Fruit fly (Drosophila melanogaster): ENCODE data around the gene Uch-L5.

Gene Uch-L5

DNA sequence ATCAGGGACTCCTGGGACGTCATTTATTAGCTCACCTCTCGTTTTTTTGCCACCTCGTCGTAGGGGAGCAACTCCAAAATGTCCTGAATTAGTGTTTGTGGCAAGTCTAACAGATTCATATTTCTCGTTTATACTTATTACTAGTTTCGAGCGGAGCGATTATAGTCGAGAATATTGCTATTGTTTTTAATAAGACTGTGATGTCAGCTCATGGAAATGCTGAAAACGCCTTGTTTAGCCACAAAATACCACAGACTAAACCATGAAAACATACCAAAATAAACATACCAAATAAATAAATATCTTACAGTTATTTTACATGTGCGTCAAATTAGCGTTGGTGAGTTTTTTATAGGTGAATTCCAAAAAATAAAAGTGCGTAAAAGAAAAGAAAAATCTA lies 10.8 kb upstream of the Uch-L5 start, which contains the start of gene pall (continued):
- no peak for TF ChIP-seq Oaz (GFP tag; IDR thresholded peaks at IDR 0.05)
- TF ChIP-seq fru (optimal IDR thresholded peaks at IDR 0.05), result no peak
- TF ChIP-seq Myb (GFP tag; optimal IDR thresholded peaks at IDR 0.05), result peak; percentile 17
- peak; percentile 55 for TF ChIP-seq Dp (GFP tag; optimal IDR thresholded peaks at IDR 0.05)
- no peak for TF ChIP-seq onecut (GFP tag; IDR thresholded peaks at IDR 0.05)
- TF ChIP-seq CG6689 (GFP tag; IDR thresholded peaks at IDR 0.05), result no peak
- TF ChIP-seq Sin3A (optimal IDR thresholded peaks at IDR 0.05), result no peak
- no peak for TF ChIP-seq cwo (GFP tag; optimal IDR thresholded peaks at IDR 0.05)
- TF ChIP-seq lilli (GFP tag; optimal IDR thresholded peaks at IDR 0.05), result no peak
- TF ChIP-seq CG12104 (GFP tag; optimal IDR thresholded peaks at IDR 0.05), result no peak
- TF ChIP-seq Elba2 (GFP tag; optimal IDR thresholded peaks at IDR 0.05), result no peak
- TF ChIP-seq E2f1 (GFP tag; IDR thresholded peaks at IDR 0.05), result no peak
- TF ChIP-seq croc (GFP tag; conservative IDR thresholded peaks at IDR 0.05), result no peak
- no peak for TF ChIP-seq salm (tag; optimal IDR thresholded peaks at IDR 0.05)
- no peak for TF ChIP-seq CG18619 (GFP tag; optimal IDR thresholded peaks at IDR 0.05)
- TF ChIP-seq CG16779 (GFP tag; IDR thresholded peaks at IDR 0.05), result no peak
- no peak for TF ChIP-seq ATbp (GFP tag; optimal IDR thresholded peaks at IDR 0.05)
- no peak for TF ChIP-seq phol (tag; optimal IDR thresholded peaks at IDR 0.05)
- no peak for TF ChIP-seq CG13424 (tag; optimal IDR thresholded peaks at IDR 0.05)
- no peak for TF ChIP-seq zf30C (GFP tag; optimal IDR thresholded peaks at IDR 0.05)
- TF ChIP-seq sc (optimal IDR thresholded peaks at IDR 0.05), result no peak
- TF ChIP-seq sc (GFP tag; optimal IDR thresholded peaks at IDR 0.05), result no peak
- TF ChIP-seq YL-1 (GFP tag; optimal IDR thresholded peaks at IDR 0.05), result peak; percentile 63
- TF ChIP-seq Lpt (GFP tag; optimal IDR thresholded peaks at IDR 0.05), result no peak
- TF ChIP-seq bowl (GFP tag; IDR thresholded peaks at IDR 0.05), result no peak
- TF ChIP-seq seq (GFP tag; IDR thresholded peaks at IDR 0.05), result no peak
- TF ChIP-seq btn (GFP tag; optimal IDR thresholded peaks at IDR 0.05), result no peak
- peak; percentile 57; the same call in 1 of the 2 replicates for TF ChIP-seq E2f2 (GFP tag; IDR thresholded peaks at IDR 0.05)
- TF ChIP-seq Trl (optimal IDR thresholded peaks at IDR 0.05), result no peak
- no peak for TF ChIP-seq Trl (GFP tag; optimal IDR thresholded peaks at IDR 0.05)
- TF ChIP-seq klu (GFP tag; IDR thresholded peaks at IDR 0.05), result no peak
- peak; percentile 2 for TF ChIP-seq exex (tag; optimal IDR thresholded peaks at IDR 0.05)
- no peak for TF ChIP-seq Hmx (GFP tag; optimal IDR thresholded peaks at IDR 0.05)
- no peak for TF ChIP-seq CG7372 (GFP tag; IDR thresholded peaks at IDR 0.05)
- TF ChIP-seq Poxn (GFP tag; IDR thresholded peaks at IDR 0.05), result no peak
- no peak for TF ChIP-seq Nf-YB (GFP tag; optimal IDR thresholded peaks at IDR 0.05)
- TF ChIP-seq CG43689 (GFP tag; IDR thresholded peaks at IDR 0.05), result no peak
- no peak; the same call in 1 of the 2 replicates for TF ChIP-seq bbx (GFP tag; IDR thresholded peaks at IDR 0.05; ENCODE audit: partially characterized antibody)
- no peak for TF ChIP-seq cato (GFP tag; optimal IDR thresholded peaks at IDR 0.05; ENCODE audit: borderline replicate concordance)
- no peak for TF ChIP-seq Awh (GFP tag; IDR thresholded peaks at IDR 0.05)
- TF ChIP-seq crol (GFP tag; IDR thresholded peaks at IDR 0.05), result no peak
- no peak for TF ChIP-seq jing (GFP tag; optimal IDR thresholded peaks at IDR 0.05)
- no peak for TF ChIP-seq HmgD (GFP tag; optimal IDR thresholded peaks at IDR 0.05)
- TF ChIP-seq CG15479 (GFP tag; optimal IDR thresholded peaks at IDR 0.05), result no peak
- no peak for TF ChIP-seq Dip3 (GFP tag; optimal IDR thresholded peaks at IDR 0.05)
- TF ChIP-seq fd3F (GFP tag; optimal IDR thresholded peaks at IDR 0.05), result no peak
- peak; percentile 60 for TF ChIP-seq MBD-R2 (GFP tag; IDR thresholded peaks at IDR 0.05)
- TF ChIP-seq Xbp1 (GFP tag; optimal IDR thresholded peaks at IDR 0.05), result no peak
- no peak for TF ChIP-seq sd (tag; optimal IDR thresholded peaks at IDR 0.05)
- TF ChIP-seq CG12942 (GFP tag; optimal IDR thresholded peaks at IDR 0.05), result no peak
- TF ChIP-seq grau (tag; optimal IDR thresholded peaks at IDR 0.05), result no peak
- no peak for TF ChIP-seq org-1 (GFP tag; optimal IDR thresholded peaks at IDR 0.05)
- no peak for TF ChIP-seq vvl (GFP tag; IDR thresholded peaks at IDR 0.05)
- no peak for TF ChIP-seq Dek (tag; optimal IDR thresholded peaks at IDR 0.05)
